Fruit fly (Drosophila melanogaster) whole organism, embryonic: ENCODE results near the gene Ide.
A peak's percentile ranks its signal among the peaks of the same experiment; 100 is the strongest.

Source experiments
- Blimp-1 ChIP-seq: fragments of 200-800 bp; sonication (Bioruptor generic); optimal IDR thresholded peaks from 3 replicates; lab custom pipeline; 2018; ENCODE audit warnings: missing biosample characterization, missing genetic modification characterization, mild to moderate bottlenecking, moderate library complexity, missing genetic modification reagents
- C15 ChIP-seq: fragments of 200-800 bp; sonication (Bioruptor generic); IDR thresholded peaks from 3 replicates; pipeline ENCODE4 v1.3.6; 2022; ENCODE audit warnings: missing biosample characterization, missing genetic modification characterization
- CG10565 ChIP-seq: fragments of 200-800 bp; sonication (Bioruptor generic); optimal IDR thresholded peaks from 3 replicates; lab custom pipeline; 2016; ENCODE audit warnings: missing biosample characterization, mild to moderate bottlenecking, missing genetic modification characterization
- CG10654 ChIP-seq: fragments of 200-800 bp; sonication (Bioruptor generic); optimal IDR thresholded peaks from 2 replicates; lab custom pipeline; 2016; ENCODE audit warnings: missing biosample characterization, missing genetic modification characterization
- CG10959 ChIP-seq: fragments of 200-800 bp; sonication (Bioruptor generic); IDR thresholded peaks from 2 replicates; pipeline ENCODE4 v1.3.6; 2022; ENCODE audit warnings: missing biosample characterization, missing genetic modification characterization
- CG11560 ChIP-seq: fragments of 200-800 bp; sonication (Bioruptor generic); IDR thresholded peaks from 3 replicates; pipeline ENCODE4 v1.3.6; 2022; ENCODE audit warnings: missing biosample characterization, missing genetic modification characterization
- CG12071 ChIP-seq: fragments of 200-800 bp; sonication (Bioruptor generic); optimal IDR thresholded peaks from 3 replicates; lab custom pipeline; 2018; ENCODE audit warnings: missing biosample characterization, mild to moderate bottlenecking, missing genetic modification characterization
- CG12236 ChIP-seq: fragments of 200-800 bp; sonication (Bioruptor generic); optimal IDR thresholded peaks from 2 replicates; lab custom pipeline; 2016; ENCODE audit warnings: missing biosample characterization, missing genetic modification characterization
- CG14441 ChIP-seq: fragments of 200-800 bp; sonication (Bioruptor generic); IDR thresholded peaks from 2 replicates; pipeline ENCODE4 v1.3.6; 2022; ENCODE audit warnings: missing biosample characterization, missing genetic modification characterization
- CG14860 ChIP-seq: fragments of 200-800 bp; sonication (Bioruptor generic); IDR thresholded peaks from 3 replicates; pipeline ENCODE4 v1.3.6; 2022; ENCODE audit warnings: missing biosample characterization, missing genetic modification characterization; ENCODE audit not compliant: partially characterized antibody
- CG15269 ChIP-seq: fragments of 200-800 bp; sonication (Bioruptor generic); optimal IDR thresholded peaks from 2 replicates; lab custom pipeline; 2018; ENCODE audit warnings: missing biosample characterization, mild to moderate bottlenecking, missing genetic modification characterization, moderate library complexity
- CG15696 ChIP-seq: fragments of 200-800 bp; sonication (Bioruptor generic); optimal IDR thresholded peaks from 2 replicates; lab custom pipeline; 2019; ENCODE audit warnings: missing biosample characterization, mild to moderate bottlenecking, missing genetic modification characterization, moderate library complexity
- CG1602 ChIP-seq: fragments of 200-800 bp; sonication (Bioruptor generic); optimal IDR thresholded peaks from 3 replicates; lab custom pipeline; 2016; ENCODE audit warnings: missing biosample characterization, missing genetic modification characterization
- CG1603 ChIP-seq: fragments of 200-800 bp; sonication (Bioruptor generic); optimal IDR thresholded peaks from 2 replicates; lab custom pipeline; 2019; ENCODE audit warnings: missing biosample characterization, mild to moderate bottlenecking, missing genetic modification characterization, moderate library complexity
- CG30020 ChIP-seq: fragments of 200-800 bp; optimal IDR thresholded peaks from 2 replicates; lab custom pipeline; 2019; ENCODE audit warnings: missing biosample characterization, mild to moderate bottlenecking, missing genetic modification characterization, moderate library complexity
- CG31365 ChIP-seq: fragments of 200-800 bp; sonication (Bioruptor generic); optimal IDR thresholded peaks from 2 replicates; lab custom pipeline; 2018; ENCODE audit warnings: missing biosample characterization, mild to moderate bottlenecking, missing genetic modification characterization
- CG4820 ChIP-seq: fragments of 200-800 bp; sonication (Bioruptor generic); optimal IDR thresholded peaks from 3 replicates; lab custom pipeline; 2016; ENCODE audit warnings: missing biosample characterization, missing genetic modification characterization
- CG5245 ChIP-seq: fragments of 200-800 bp; sonication (Bioruptor generic); optimal IDR thresholded peaks from 3 replicates; lab custom pipeline; 2016; ENCODE audit warnings: missing biosample characterization, missing genetic modification characterization
- CG7963 ChIP-seq: fragments of 200-800 bp; sonication (Bioruptor generic); IDR thresholded peaks from 3 replicates; pipeline ENCODE4 v1.3.6; 2022; ENCODE audit warnings: missing biosample characterization, missing genetic modification characterization; ENCODE audit not compliant: partially characterized antibody
- CG8089 ChIP-seq: fragments of 200-800 bp; sonication (Bioruptor generic); optimal IDR thresholded peaks from 3 replicates; lab custom pipeline; 2016; ENCODE audit warnings: missing biosample characterization, missing genetic modification characterization
- CG9437 ChIP-seq: fragments of 200-800 bp; sonication (Bioruptor generic); optimal IDR thresholded peaks from 2 replicates; lab custom pipeline; 2018; ENCODE audit warnings: missing biosample characterization, mild to moderate bottlenecking, missing genetic modification characterization
- CkIIα-i1 ChIP-seq: fragments of 200-800 bp; sonication (Bioruptor generic); IDR thresholded peaks from 2 replicates; pipeline ENCODE4 v1.3.6; 2022; ENCODE audit warnings: missing biosample characterization, missing genetic modification characterization
- E2f1 ChIP-seq: fragments of 200-800 bp; sonication (Bioruptor generic); IDR thresholded peaks from 2 replicates; pipeline ENCODE4 v1.3.6; 2022; ENCODE audit warnings: missing biosample characterization, missing genetic modification characterization
- HLHmδ ChIP-seq: fragments of 200-800 bp; sonication (Bioruptor generic); optimal IDR thresholded peaks from 2 replicates; lab custom pipeline; 2018; ENCODE audit warnings: missing biosample characterization, mild to moderate bottlenecking, missing genetic modification characterization, moderate library complexity
- HmgD ChIP-seq: fragments of 200-800 bp; sonication (Bioruptor generic); optimal IDR thresholded peaks from 3 replicates; lab custom pipeline; 2016; ENCODE audit warnings: missing biosample characterization, missing genetic modification characterization
- MBD-R2 ChIP-seq: fragments of 200-800 bp; sonication (Bioruptor generic); IDR thresholded peaks from 2 replicates; pipeline ENCODE4 v1.3.6; 2022; ENCODE audit warnings: missing biosample characterization, missing genetic modification characterization
- NC2β ChIP-seq: fragments of 200-800 bp; sonication (Bioruptor generic); optimal IDR thresholded peaks from 2 replicates; lab custom pipeline; 2016; ENCODE audit warnings: missing biosample characterization, missing genetic modification characterization
- Oaz ChIP-seq: fragments of 200-800 bp; sonication (Bioruptor generic); IDR thresholded peaks from 2 replicates; pipeline ENCODE4 v1.3.6; 2022; ENCODE audit warnings: missing biosample characterization, missing genetic modification characterization
- Trl ChIP-seq, 3 experiments: fragments of >200 bp in 2 of 3; fragments of 200-800 bp in 1 of 3; sonication (Bioruptor generic) in 1 of 3; optimal IDR thresholded peaks; 2 replicates in 1 of 3; 3 replicates in 2 of 3; lab custom pipeline; 2016 to 2017; ENCODE audit warnings: missing biosample characterization in 1 of 3, missing genetic modification characterization in 1 of 3
- ato ChIP-seq: fragments of 200-800 bp; sonication (Bioruptor generic); IDR thresholded peaks from 2 replicates; pipeline ENCODE4 v1.3.6; 2022; ENCODE audit warnings: missing biosample characterization, missing genetic modification characterization; ENCODE audit not compliant: partially characterized antibody
- br ChIP-seq: fragments of >200 bp; optimal IDR thresholded peaks from 2 replicates; lab custom pipeline; 2017
- cad ChIP-seq: fragments of >200 bp; optimal IDR thresholded peaks from 2 replicates; lab custom pipeline; 2017; ENCODE audit warnings: missing biosample characterization, missing genetic modification characterization
- ems ChIP-seq: fragments of 200-800 bp; sonication (Bioruptor generic); optimal IDR thresholded peaks from 3 replicates; lab custom pipeline; 2016; ENCODE audit warnings: missing biosample characterization, missing genetic modification characterization
- exex ChIP-seq: fragments of 200-800 bp; sonication (Bioruptor generic); optimal IDR thresholded peaks from 4 replicates; lab custom pipeline; 2018; ENCODE audit warnings: missing biosample characterization, mild to moderate bottlenecking, missing genetic modification characterization, moderate library complexity
- jing ChIP-seq: fragments of 200-800 bp; sonication (Bioruptor generic); optimal IDR thresholded peaks from 2 replicates; lab custom pipeline; 2018; ENCODE audit warnings: missing biosample characterization, mild to moderate bottlenecking, missing genetic modification characterization
- knrl ChIP-seq: fragments of 200-800 bp; sonication (Bioruptor generic); IDR thresholded peaks from 3 replicates; pipeline ENCODE4 v1.3.6; 2022; ENCODE audit warnings: missing biosample characterization, missing genetic modification characterization; ENCODE audit not compliant: partially characterized antibody
- nerfin-1 ChIP-seq: fragments of 200-800 bp; sonication (Bioruptor generic); optimal IDR thresholded peaks from 3 replicates; lab custom pipeline; 2019; ENCODE audit warnings: missing biosample characterization, mild to moderate bottlenecking, missing genetic modification characterization, moderate library complexity
- sc ChIP-seq, 3 experiments: fragments of >200 bp in 2 of 3; fragments of 200-800 bp in 1 of 3; sonication (Bioruptor generic) in 1 of 3; optimal IDR thresholded peaks; 2 replicates in 2 of 3; 3 replicates in 1 of 3; lab custom pipeline; 2017; ENCODE audit warnings: mild to moderate bottlenecking in 1 of 3, missing biosample characterization in 1 of 3, missing genetic modification characterization in 1 of 3, missing genetic modification reagents in 1 of 3
- scrt ChIP-seq: fragments of 200-800 bp; sonication (Bioruptor generic); optimal IDR thresholded peaks from 2 replicates; lab custom pipeline; 2018; ENCODE audit warnings: missing biosample characterization, mild to moderate bottlenecking, missing genetic modification characterization, moderate library complexity
- sd ChIP-seq: fragments of 200-800 bp; sonication (Bioruptor generic); optimal IDR thresholded peaks from 3 replicates; lab custom pipeline; 2018; ENCODE audit warnings: missing biosample characterization, mild to moderate bottlenecking, missing genetic modification characterization, moderate library complexity
- sisA ChIP-seq: fragments of 200-800 bp; sonication (Bioruptor generic); IDR thresholded peaks from 2 replicates; pipeline ENCODE4 v1.3.6; 2022; ENCODE audit warnings: missing biosample characterization, missing genetic modification characterization
- slp2 ChIP-seq: fragments of 200-800 bp; sonication (Bioruptor generic); optimal IDR thresholded peaks from 2 replicates; lab custom pipeline; 2016; ENCODE audit warnings: missing biosample characterization, missing genetic modification characterization
- stwl ChIP-seq: fragments of 200-800 bp; sonication (Bioruptor generic); optimal IDR thresholded peaks from 3 replicates; lab custom pipeline; 2018; ENCODE audit warnings: missing biosample characterization, mild to moderate bottlenecking, missing genetic modification characterization, moderate library complexity
- ttk ChIP-seq: fragments of 200-800 bp; sonication (Bioruptor generic); IDR thresholded peaks from 2 replicates; pipeline ENCODE4 v2.1.2; 2022; ENCODE audit warnings: missing biosample characterization, missing genetic modification characterization

Gene Ide

dm6 chr3L:20347762-20348580 is 27.7 kb downstream of the Ide start, which contains the start of the genes Rbbp5 and eRF1 (continued):
- TF ChIP-seq exex (tag; lab: Kevin White, UChicago) (peak; percentile 28), knrl (peak; percentile 93), E2f1 (GFP tag; lab: Robert Waterston, UW) (peak; percentile 76), CG14441 (GFP tag; lab: Robert Waterston, UW) (peak; percentile 75), slp2 (peak; percentile 27), NC2β (GFP tag; lab: Kevin White, UChicago) (no peak), HLHmδ (GFP tag; lab: Kevin White, UChicago) (no peak), CG10565 (GFP tag; lab: Kevin White, UChicago) (no peak), sd (no peak), MBD-R2 (GFP tag; lab: Robert Waterston, UW) (peak; percentile 70), C15 (GFP tag; lab: Robert Waterston, UW) (peak; percentile 66; the same call in 1 of the 3 replicates), CG12071 (GFP tag; lab: Kevin White, UChicago) (no peak), CG15696 (peak; percentile 80), cad (GFP tag; lab: Kevin White, UChicago) (no peak), nerfin-1 (tag; lab: Kevin White, UChicago) (peak; percentile 17), CG14860 (GFP tag; lab: Robert Waterston, UW) (peak; percentile 86), ato (peak; percentile 81), CG5245 (GFP tag; lab: Kevin White, UChicago) (peak; percentile 52), ems (GFP tag; lab: Kevin White, UChicago) (peak; percentile 58), Oaz (GFP tag; lab: Robert Waterston, UW) (peak; percentile 69), sisA (no peak; the same call in 1 of the 2 replicates), CG31365 (no peak), CG4820 (GFP tag; lab: Kevin White, UChicago) (peak; percentile 73), br (lab: Kevin White, UChicago) (no peak), Trl (optimal IDR thresholded peaks at IDR 0.05; lab: Kevin White, UChicago) (no peak), Trl (GFP tag; optimal IDR thresholded peaks at IDR 0.05; lab: Kevin White, UChicago) (peak; percentile 57), scrt (GFP tag; lab: Kevin White, UChicago) (no peak), sc (optimal IDR thresholded peaks at IDR 0.05; lab: Kevin White, UChicago) (no peak), sc (GFP tag; optimal IDR thresholded peaks at IDR 0.05; lab: Kevin White, UChicago) (peak; percentile 7), jing (GFP tag; lab: Kevin White, UChicago) (no peak), CG1602 (GFP tag; lab: Kevin White, UChicago) (peak; percentile 57), HmgD (GFP tag; lab: Kevin White, UChicago) (peak; percentile 37), CG30020 (tag; lab: Kevin White, UChicago) (peak; percentile 74)

- TF ChIP-seq CG1603 (tag; lab: Kevin White, UChicago): no peak
- no peak for TF ChIP-seq ttk
- TF ChIP-seq CkIIα-i1 (GFP tag; lab: Robert Waterston, UW): no peak
- no peak for TF ChIP-seq cad (GFP tag; lab: Kevin White, UChicago)
- no peak for TF ChIP-seq Blimp-1 (GFP tag; lab: Kevin White, UChicago)
- TF ChIP-seq stwl (tag; lab: Kevin White, UChicago): no peak
- TF ChIP-seq CG10654 (GFP tag; lab: Kevin White, UChicago): no peak
- TF ChIP-seq CG10959 (GFP tag; lab: Robert Waterston, UW): no peak
- TF ChIP-seq exex (tag; lab: Kevin White, UChicago): no peak
- TF ChIP-seq CG11560 (tag; lab: Robert Waterston, UW): no peak
- no peak for TF ChIP-seq CG12236 (GFP tag; lab: Kevin White, UChicago)
- TF ChIP-seq CG15269 (tag; lab: Kevin White, UChicago): no peak
- TF ChIP-seq CG9437 (GFP tag; lab: Kevin White, UChicago): no peak
- TF ChIP-seq CG8089 (GFP tag; lab: Kevin White, UChicago): no peak
- no peak for TF ChIP-seq CG7963 (GFP tag; lab: Robert Waterston, UW)
Observed at dm6 chr3L:20342334-20342733, 33.4 kb downstream of the Ide start, which contains the start of gene Spn77Bc. Gene Spn77Bc (plus strand): TSS chr3L:20342634.
